Worm (Caenorhabditis elegans) whole organism, late embryonic: ENCODE measurements around the gene B0310.1.

ENCODE experiments used
- fkh-10 ChIP-seq: fragments of 150-350 bp; optimal IDR thresholded peaks from 2 replicates; lab custom pipeline; 2014; ENCODE audit warnings: missing biosample characterization, missing genetic modification reagents, missing genetic modification characterization

Gene B0310.1

ce11 chrX:542807-543206, 49.8 kb downstream of the B0310.1 start, which contains the start of gene F28C10.1:
Gene F28C10.1 (plus strand): TSS chrX:543107.
- no peak for TF ChIP-seq fkh-10 (GFP tag; lab: Kevin White, UChicago)
